Fruit fly (Drosophila melanogaster) whole organism, prepupa: ENCODE measurements around the gene CG13760.
A peak's percentile ranks its signal among the peaks of the same experiment; 100 is the strongest.

Experiments
- Blimp-1 ChIP-seq: fragments of 200-800 bp; sonication (Bioruptor generic); optimal IDR thresholded peaks from 3 replicates; lab custom pipeline; 2017; ENCODE audit warnings: missing biosample characterization, missing genetic modification characterization, mild to moderate bottlenecking, moderate library complexity, missing genetic modification reagents
- CG10631 ChIP-seq: fragments of 200-800 bp; sonication (Bioruptor generic); optimal IDR thresholded peaks from 2 replicates; lab custom pipeline; 2016; ENCODE audit warnings: missing biosample characterization, missing genetic modification characterization
- CG10669 ChIP-seq: fragments of 200-800 bp; sonication (Bioruptor generic); optimal IDR thresholded peaks from 3 replicates; lab custom pipeline; 2018; ENCODE audit warnings: missing biosample characterization, mild to moderate bottlenecking, missing genetic modification characterization, moderate library complexity
- CG11294 ChIP-seq: fragments of 200-800 bp; sonication (Bioruptor generic); IDR thresholded peaks from 2 replicates; pipeline ENCODE4 v1.3.6; 2022; ENCODE audit warnings: missing biosample characterization, missing genetic modification characterization
- CG11902 ChIP-seq: fragments of 200-800 bp; sonication (Bioruptor generic); optimal IDR thresholded peaks from 3 replicates; lab custom pipeline; 2016; ENCODE audit warnings: missing biosample characterization, missing genetic modification characterization
- CG15336 ChIP-seq: fragments of 200-800 bp; sonication (Bioruptor generic); IDR thresholded peaks from 2 replicates; pipeline ENCODE4 v1.3.6; 2022; ENCODE audit warnings: missing biosample characterization, missing genetic modification characterization
- CG1621 ChIP-seq: fragments of 200-800 bp; sonication (Bioruptor generic); optimal IDR thresholded peaks from 3 replicates; lab custom pipeline; 2018; ENCODE audit warnings: missing biosample characterization, mild to moderate bottlenecking, missing genetic modification characterization
- CG16779 ChIP-seq: fragments of 200-800 bp; sonication (Bioruptor generic); optimal IDR thresholded peaks from 3 replicates; lab custom pipeline; 2017; ENCODE audit warnings: missing biosample characterization, mild to moderate bottlenecking, missing genetic modification characterization
- CG3032 ChIP-seq: fragments of 200-800 bp; optimal IDR thresholded peaks from 2 replicates; lab custom pipeline; 2019; ENCODE audit warnings: missing biosample characterization, mild to moderate bottlenecking, missing genetic modification characterization, moderate library complexity
- CG31627 ChIP-seq: fragments of 200-800 bp; sonication (Bioruptor generic); optimal IDR thresholded peaks from 3 replicates; lab custom pipeline; 2016; ENCODE audit warnings: missing biosample characterization, missing genetic modification characterization
- CG32006 ChIP-seq: fragments of 200-800 bp; sonication (Bioruptor generic); optimal IDR thresholded peaks from 3 replicates; lab custom pipeline; 2017; ENCODE audit warnings: missing biosample characterization, mild to moderate bottlenecking, missing genetic modification characterization
- CG34406 ChIP-seq: fragments of 200-800 bp; sonication (Bioruptor generic); optimal IDR thresholded peaks from 3 replicates; lab custom pipeline; 2016; ENCODE audit warnings: missing biosample characterization, missing genetic modification characterization
- CG3919 ChIP-seq: fragments of 200-800 bp; sonication (Bioruptor generic); optimal IDR thresholded peaks from 3 replicates; lab custom pipeline; 2016; ENCODE audit warnings: missing biosample characterization, missing genetic modification characterization
- CG4318 ChIP-seq: fragments of 200-800 bp; sonication (Bioruptor generic); optimal IDR thresholded peaks from 3 replicates; lab custom pipeline; 2017; ENCODE audit warnings: missing biosample characterization, mild to moderate bottlenecking, missing genetic modification characterization
- CG6163 ChIP-seq: fragments of 200-800 bp; sonication (Bioruptor generic); IDR thresholded peaks from 3 replicates; pipeline ENCODE4 v1.3.6; 2022; ENCODE audit warnings: missing biosample characterization, missing genetic modification characterization
- CG6276 ChIP-seq: fragments of 200-800 bp; sonication (Bioruptor generic); optimal IDR thresholded peaks from 2 replicates; lab custom pipeline; 2017; ENCODE audit warnings: missing biosample characterization, mild to moderate bottlenecking, missing genetic modification characterization
- CG7368 ChIP-seq: fragments of 200-800 bp; sonication (Bioruptor generic); optimal IDR thresholded peaks from 3 replicates; lab custom pipeline; 2016; ENCODE audit warnings: missing biosample characterization, missing genetic modification characterization
- Eip75B ChIP-seq: fragments of 200-800 bp; sonication (Bioruptor generic); optimal IDR thresholded peaks from 3 replicates; lab custom pipeline; 2016; ENCODE audit warnings: missing biosample characterization, missing genetic modification characterization
- Eip78C ChIP-seq: fragments of 200-800 bp; sonication (Bioruptor generic); peaks from one replicate; lab custom pipeline; 2016; ENCODE audit warnings: missing biosample characterization, missing genetic modification characterization
- Ets21C ChIP-seq: fragments of 200-800 bp; sonication (Bioruptor generic); optimal IDR thresholded peaks from 3 replicates; lab custom pipeline; 2016; ENCODE audit warnings: missing biosample characterization, missing genetic modification characterization
- Gug ChIP-seq: fragments of 200-800 bp; sonication (Bioruptor generic); IDR thresholded peaks from 2 replicates; pipeline ENCODE4 v1.3.6; 2022; ENCODE audit warnings: missing biosample characterization, missing genetic modification characterization
- Hr38 ChIP-seq: sonication (Bioruptor generic); optimal IDR thresholded peaks from 2 replicates; lab custom pipeline; 2016; ENCODE audit warnings: missing biosample characterization, missing genetic modification characterization
- Hr39 ChIP-seq: fragments of 200-800 bp; sonication (Bioruptor generic); optimal IDR thresholded peaks from 2 replicates; lab custom pipeline; 2016; ENCODE audit warnings: missing biosample characterization, missing genetic modification characterization
- Hr4 ChIP-seq: fragments of 200-800 bp; sonication (Bioruptor generic); optimal IDR thresholded peaks from 3 replicates; lab custom pipeline; 2016; ENCODE audit warnings: missing biosample characterization, missing genetic modification characterization
- Met ChIP-seq: fragments of 200-800 bp; sonication (Bioruptor generic); optimal IDR thresholded peaks from 3 replicates; lab custom pipeline; 2016; ENCODE audit warnings: missing biosample characterization, missing genetic modification characterization
- OdsH ChIP-seq: fragments of 200-800 bp; sonication (Bioruptor generic); optimal IDR thresholded peaks from 3 replicates; lab custom pipeline; 2016; ENCODE audit warnings: missing biosample characterization, missing genetic modification characterization
- Smox ChIP-seq: fragments of 200-800 bp; sonication (Bioruptor generic); optimal IDR thresholded peaks from 3 replicates; lab custom pipeline; 2016; ENCODE audit warnings: missing biosample characterization, missing genetic modification characterization
- Sox102F ChIP-seq: fragments of 200-800 bp; sonication (Bioruptor generic); optimal IDR thresholded peaks from 2 replicates; lab custom pipeline; 2016; ENCODE audit warnings: missing biosample characterization, mild to moderate bottlenecking, missing genetic modification characterization
- Sox14 ChIP-seq: fragments of 200-800 bp; sonication (Bioruptor generic); optimal IDR thresholded peaks from 3 replicates; lab custom pipeline; 2016; ENCODE audit warnings: missing biosample characterization, missing genetic modification characterization
- Sox15 ChIP-seq: fragments of 200-800 bp; sonication (Bioruptor generic); optimal IDR thresholded peaks from 3 replicates; lab custom pipeline; 2016; ENCODE audit warnings: missing biosample characterization, missing genetic modification characterization
- achi ChIP-seq: fragments of 200-800 bp; sonication (Bioruptor generic); optimal IDR thresholded peaks from 3 replicates; lab custom pipeline; 2016; ENCODE audit warnings: missing biosample characterization, missing genetic modification characterization
- acj6 ChIP-seq: fragments of 200-800 bp; sonication (Bioruptor generic); optimal IDR thresholded peaks from 3 replicates; lab custom pipeline; 2016; ENCODE audit warnings: missing biosample characterization, missing genetic modification characterization
- cyc ChIP-seq: fragments of 200-800 bp; sonication (Bioruptor generic); optimal IDR thresholded peaks from 3 replicates; lab custom pipeline; 2016; ENCODE audit warnings: missing biosample characterization, missing genetic modification characterization
- dac ChIP-seq: fragments of 200-800 bp; sonication (Bioruptor generic); optimal IDR thresholded peaks from 2 replicates; lab custom pipeline; 2017; ENCODE audit warnings: missing biosample characterization, mild to moderate bottlenecking, missing genetic modification characterization
- dsx ChIP-seq: fragments of 200-800 bp; optimal IDR thresholded peaks from 3 replicates; lab custom pipeline; 2019; ENCODE audit warnings: missing biosample characterization, mild to moderate bottlenecking, missing genetic modification characterization, moderate library complexity; ENCODE audit not compliant: poor library complexity, severe bottlenecking
- eg ChIP-seq: fragments of 200-800 bp; sonication (Bioruptor generic); IDR thresholded peaks from 3 replicates; pipeline ENCODE4 v1.3.6; 2022; ENCODE audit warnings: missing biosample characterization, missing genetic modification characterization
- esn ChIP-seq: fragments of 200-800 bp; sonication (Bioruptor generic); optimal IDR thresholded peaks from 2 replicates; lab custom pipeline; 2016; ENCODE audit warnings: missing biosample characterization, mild to moderate bottlenecking, missing genetic modification characterization, moderate library complexity
- fd59A ChIP-seq: fragments of 200-800 bp; sonication (Bioruptor generic); optimal IDR thresholded peaks from 2 replicates; lab custom pipeline; 2017; ENCODE audit warnings: missing biosample characterization, mild to moderate bottlenecking, missing genetic modification characterization, missing genetic modification reagents
- lz ChIP-seq: fragments of 200-800 bp; sonication (Bioruptor generic); optimal IDR thresholded peaks from 3 replicates; lab custom pipeline; 2016; ENCODE audit warnings: missing biosample characterization, missing genetic modification characterization
- net ChIP-seq: fragments of 200-800 bp; sonication (Bioruptor generic); optimal IDR thresholded peaks from 3 replicates; lab custom pipeline; 2016; ENCODE audit warnings: missing biosample characterization, missing genetic modification characterization
- pdm3 ChIP-seq: fragments of 200-800 bp; sonication (Bioruptor generic); optimal IDR thresholded peaks from 3 replicates; lab custom pipeline; 2016; ENCODE audit warnings: missing biosample characterization, missing genetic modification characterization
- salr ChIP-seq, 2 experiments: fragments of 200-800 bp; sonication (Bioruptor generic); optimal IDR thresholded peaks; 3 replicates each; lab custom pipeline; 2016 to 2018; ENCODE audit warnings: missing biosample characterization in 2 of 2, missing genetic modification characterization in 2 of 2, mild to moderate bottlenecking in 1 of 2
- ss ChIP-seq, 2 experiments: fragments of 200-800 bp; sonication (Bioruptor generic); optimal IDR thresholded peaks; 2 replicates in 1 of 2; 3 replicates in 1 of 2; lab custom pipeline; 2017 to 2018; ENCODE audit warnings: mild to moderate bottlenecking in 2 of 2, missing biosample characterization in 2 of 2, missing genetic modification characterization in 2 of 2, moderate library complexity in 1 of 2
- svp ChIP-seq: fragments of 200-800 bp; sonication (Bioruptor generic); peaks from one replicate; lab custom pipeline; 2016; ENCODE audit warnings: missing biosample characterization, missing genetic modification characterization
- topi ChIP-seq: fragments of 200-800 bp; sonication (Bioruptor generic); optimal IDR thresholded peaks from 3 replicates; lab custom pipeline; 2016; ENCODE audit warnings: missing biosample characterization, missing genetic modification characterization
- vri ChIP-seq: fragments of 200-800 bp; sonication (Bioruptor generic); optimal IDR thresholded peaks from 3 replicates; lab custom pipeline; 2016; ENCODE audit warnings: missing biosample characterization, mild to moderate bottlenecking, missing genetic modification characterization

The CG13760 gene

dm6 chrX:2534951-2535693 is 50.4 kb downstream of the CG13760 start (continued):
- no peak for TF ChIP-seq topi (GFP tag; lab: Kevin White, UChicago)
- no peak for TF ChIP-seq CG32006
- TF ChIP-seq salr (GFP tag; optimal IDR thresholded peaks at IDR 0.05; lab: Kevin White, UChicago): no peak
- peak; percentile 35 for TF ChIP-seq svp (GFP tag; lab: Kevin White, UChicago)
- TF ChIP-seq net (GFP tag; lab: Kevin White, UChicago): no peak
- no peak for TF ChIP-seq dac
- TF ChIP-seq Sox102F (GFP tag; lab: Kevin White, UChicago): no peak
- peak; percentile 61; the same call in 2 of the 3 replicates for TF ChIP-seq eg (GFP tag; lab: Robert Waterston, UW)
- TF ChIP-seq Smox (GFP tag; lab: Kevin White, UChicago): no peak
- TF ChIP-seq CG16779 (tag; lab: Kevin White, UChicago): no peak
- TF ChIP-seq Met (GFP tag; lab: Kevin White, UChicago): no peak
- TF ChIP-seq Eip75B: no peak
- no peak for TF ChIP-seq CG34406
- TF ChIP-seq fd59A: no peak
- TF ChIP-seq Hr38 (GFP tag; lab: Kevin White, UChicago): no peak
- TF ChIP-seq Hr39 (GFP tag; lab: Kevin White, UChicago): no peak
- no peak for TF ChIP-seq Sox14
- no peak for TF ChIP-seq Gug
- TF ChIP-seq CG11294 (GFP tag; lab: Robert Waterston, UW): no peak
- peak; percentile 38 for TF ChIP-seq Eip78C (GFP tag; lab: Kevin White, UChicago)
- no peak for TF ChIP-seq CG1621
- TF ChIP-seq esn: no peak
- TF ChIP-seq CG6276: peak; percentile 50
- TF ChIP-seq CG10669: no peak
- TF ChIP-seq CG3032 (tag; lab: Kevin White, UChicago): no peak
- no peak for TF ChIP-seq achi (GFP tag; lab: Kevin White, UChicago)
- TF ChIP-seq, all 60 proteins: peak for 8

- peak; percentile 80 for TF ChIP-seq CG3919 (GFP tag; lab: Kevin White, UChicago)
- TF ChIP-seq CG10631 (GFP tag; lab: Kevin White, UChicago): peak; percentile 73
- TF ChIP-seq Gug: peak; percentile 83
- TF ChIP-seq CG15336: peak; percentile 90
- peak; percentile 44 for TF ChIP-seq dsx
- TF ChIP-seq esn: peak; percentile 26
- peak; percentile 61 to 65 for TF ChIP-seq salr (GFP tag; optimal IDR thresholded peaks at IDR 0.05; lab: Kevin White, UChicago)
- TF ChIP-seq acj6 (GFP tag; lab: Kevin White, UChicago): peak; percentile 51
- TF ChIP-seq Hr4: peak; percentile 81
- TF ChIP-seq CG4318 (GFP tag; lab: Kevin White, UChicago): peak; percentile 78
- peak; percentile 23 for TF ChIP-seq topi (GFP tag; lab: Kevin White, UChicago)
- TF ChIP-seq CG3032 (tag; lab: Kevin White, UChicago): peak; percentile 48
- peak; percentile 52 for TF ChIP-seq CG31627
- TF ChIP-seq Ets21C: peak; percentile 3
- TF ChIP-seq CG11902 (GFP tag; lab: Kevin White, UChicago): peak; percentile 37
- peak; percentile 62 for TF ChIP-seq CG7368 (GFP tag; lab: Kevin White, UChicago)
- TF ChIP-seq Sox15 (GFP tag; lab: Kevin White, UChicago): peak; percentile 4
- no peak for TF ChIP-seq vri (GFP tag; lab: Kevin White, UChicago)
- peak; percentile 72 for TF ChIP-seq OdsH (GFP tag; lab: Kevin White, UChicago)
- TF ChIP-seq CG6276: peak; percentile 82
- peak; percentile 55 for TF ChIP-seq CG1621
- peak; percentile 79 for TF ChIP-seq pdm3
- TF ChIP-seq Smox (GFP tag; lab: Kevin White, UChicago): peak; percentile 11
- peak; percentile 29 for TF ChIP-seq Met (GFP tag; lab: Kevin White, UChicago)
- TF ChIP-seq ss (GFP tag; optimal IDR thresholded peaks at IDR 0.05; lab: Kevin White, UChicago): peak; percentile 53 to 71
- TF ChIP-seq Blimp-1 (GFP tag; lab: Kevin White, UChicago): no peak
- peak; percentile 93 for TF ChIP-seq CG6163
- peak; percentile 59 for TF ChIP-seq Sox14
- TF ChIP-seq net (GFP tag; lab: Kevin White, UChicago): peak; percentile 80
- no peak for TF ChIP-seq CG16779 (tag; lab: Kevin White, UChicago)
- peak; percentile 39 for TF ChIP-seq lz (GFP tag; lab: Kevin White, UChicago)
- TF ChIP-seq cyc (GFP tag; lab: Kevin White, UChicago): peak; percentile 46
- TF ChIP-seq Sox102F (GFP tag; lab: Kevin White, UChicago): peak; percentile 30
- peak; percentile 56 for TF ChIP-seq Hr38 (GFP tag; lab: Kevin White, UChicago)
- peak; percentile 38 for TF ChIP-seq Hr39 (GFP tag; lab: Kevin White, UChicago)
- peak; percentile 88 for TF ChIP-seq CG32006
Observed at dm6 chrX:2533843-2534473, 51.5 kb downstream of the CG13760 start.
